Worm (Caenorhabditis elegans): ENCODE measurements around the gene tbx-9.
A peak's percentile ranks its signal among the peaks of the same experiment; 100 is the strongest.

The tbx-9 gene

DNA sequence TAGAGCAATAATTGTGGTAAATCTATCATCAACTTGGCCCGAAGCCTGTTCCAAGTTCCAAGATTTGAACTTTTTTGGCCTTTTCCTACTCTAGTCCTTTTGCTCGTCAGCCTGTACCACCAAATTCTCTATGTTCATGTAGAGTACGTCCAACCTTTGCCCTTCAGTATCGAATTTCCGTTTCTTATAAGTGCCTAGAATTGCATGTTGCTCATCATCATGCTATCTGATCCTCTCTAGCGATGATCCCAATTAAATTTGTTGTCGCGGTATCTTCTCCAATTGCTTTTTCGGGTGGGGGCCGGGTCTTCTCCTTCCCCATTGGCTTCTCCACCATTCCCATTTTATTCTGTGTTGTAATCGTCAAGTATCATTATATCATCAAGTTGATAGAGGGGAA, 47.7 kb downstream of the tbx-9 start:
- TF ChIP-seq ces-1 (GFP tag; optimal IDR thresholded peaks at IDR 0.05): no peak
- no peak for TF ChIP-seq elt-2 (tag; optimal IDR thresholded peaks at IDR 0.05)
- no peak for TF ChIP-seq mef-2 (tag; optimal IDR thresholded peaks at IDR 0.05)
- TF ChIP-seq nhr-19 (GFP tag; conservative IDR thresholded peaks at IDR 0.05): no peak
- no peak for TF ChIP-seq unc-30 (tag; optimal IDR thresholded peaks at IDR 0.05)
- TF ChIP-seq swsn-7 (tag; optimal IDR thresholded peaks at IDR 0.05): no peak
- no peak for TF ChIP-seq snu-23 (GFP tag; optimal IDR thresholded peaks at IDR 0.05)
- no peak for TF ChIP-seq unc-86 (tag; optimal IDR thresholded peaks at IDR 0.05)
- no peak for TF ChIP-seq lin-15B (tag; optimal IDR thresholded peaks at IDR 0.05)
- no peak for TF ChIP-seq dpl-1 (GFP tag; optimal IDR thresholded peaks at IDR 0.05)

DNA sequence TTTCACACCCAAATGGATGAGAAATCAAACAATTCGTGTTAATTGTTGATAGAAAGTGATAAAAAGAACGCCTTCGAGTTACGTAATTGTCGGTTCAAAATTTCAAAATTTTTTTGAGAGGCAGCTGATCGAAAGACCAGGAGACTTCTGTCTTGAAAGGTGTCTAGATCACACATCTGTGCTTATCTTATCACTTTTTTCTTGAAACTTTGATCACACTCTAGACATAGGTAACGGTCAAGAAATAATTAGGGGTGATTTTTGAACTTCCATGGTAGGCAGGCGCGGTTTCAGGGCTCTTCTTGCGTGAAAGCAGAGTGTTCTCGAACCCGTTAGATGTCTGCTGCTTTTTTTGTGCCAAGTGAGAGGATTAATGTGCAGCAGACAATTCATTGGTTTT, 48.3 kb downstream of the tbx-9 start:
- no peak for TF ChIP-seq hlh-17 (GFP tag; optimal IDR thresholded peaks at IDR 0.05; ENCODE audit: borderline replicate concordance)
- peak; percentile 72 for TF ChIP-seq nhr-85 (tag)
- TF ChIP-seq ceh-88 (GFP tag; IDR thresholded peaks at IDR 0.05): no peak
- TF ChIP-seq unc-130 (tag; optimal IDR thresholded peaks at IDR 0.05): no peak
- TF ChIP-seq elt-3 (tag; optimal IDR thresholded peaks at IDR 0.05): peak in 2 of 6 experiments; percentile 32 to 78
- no peak for TF ChIP-seq fkh-8 (tag; optimal IDR thresholded peaks at IDR 0.05)
- no peak for TF ChIP-seq alr-1 (tag; optimal IDR thresholded peaks at IDR 0.05; ENCODE audit: borderline replicate concordance)
- no peak for TF ChIP-seq nhr-76 (tag; optimal IDR thresholded peaks at IDR 0.05)
- TF ChIP-seq snpc-4 (tag; optimal IDR thresholded peaks at IDR 0.05): no peak
- no peak for TF ChIP-seq mab-9 (GFP tag; IDR thresholded peaks at IDR 0.05)

DNA sequence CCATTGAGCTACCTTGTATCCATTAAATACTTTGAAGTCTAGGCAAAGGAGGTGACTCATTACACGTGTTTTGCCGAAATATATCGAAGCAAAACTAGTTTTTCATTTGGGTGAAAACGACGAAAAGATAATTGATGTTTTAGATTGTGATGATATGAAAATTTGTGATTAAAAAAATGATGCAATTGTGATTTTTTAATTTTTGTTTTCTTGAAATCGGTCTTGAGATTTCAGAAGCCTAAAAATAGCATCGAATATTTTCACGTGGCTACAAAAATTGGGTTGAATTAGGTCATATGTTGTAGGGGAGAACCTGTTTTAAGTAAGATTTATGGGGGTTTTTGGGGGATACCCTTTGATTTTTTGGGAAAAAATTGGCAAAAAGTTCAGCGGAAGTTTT, 51.1 kb downstream of the tbx-9 start:
- peak; percentile 41; the same call in 1 of the 2 replicates for TF ChIP-seq grh-1 (GFP tag; IDR thresholded peaks at IDR 0.05)
- no peak for TF ChIP-seq nhr-90 (tag; optimal IDR thresholded peaks at IDR 0.05; ENCODE audit: poor library complexity)
- peak; percentile 9 for TF ChIP-seq lin-14 (GFP tag; optimal IDR thresholded peaks at IDR 0.05)
- TF ChIP-seq nhr-20 (tag; optimal IDR thresholded peaks at IDR 0.05): peak; percentile 53
- no peak for TF ChIP-seq zag-1 (tag; optimal IDR thresholded peaks at IDR 0.05)
- TF ChIP-seq snu-23 (GFP tag; optimal IDR thresholded peaks at IDR 0.05): peak; percentile 3
- peak in 2 of 6 experiments; percentile 20 to 59 for TF ChIP-seq elt-3 (tag; optimal IDR thresholded peaks at IDR 0.05)
- peak in 1 of 2 experiments; percentile 52 for TF ChIP-seq lin-35 (GFP tag; optimal IDR thresholded peaks at IDR 0.05)
- TF ChIP-seq vab-15 (tag; optimal IDR thresholded peaks at IDR 0.05): peak; percentile 60
- TF ChIP-seq nhr-85 (tag): peak; percentile 95
- TF ChIP-seq nhr-71 (tag; optimal IDR thresholded peaks at IDR 0.05): peak; percentile 51
- no peak for TF ChIP-seq efl-1 (optimal IDR thresholded peaks at IDR 0.05)
- TF ChIP-seq efl-1 (GFP tag; optimal IDR thresholded peaks at IDR 0.05 in 1 of 2): peak in 1 of 2 experiments; percentile 93
- no peak for TF ChIP-seq ceh-88 (GFP tag; IDR thresholded peaks at IDR 0.05)
- peak; percentile 23 for TF ChIP-seq blmp-1 (tag; optimal IDR thresholded peaks at IDR 0.05)
- no peak for TF ChIP-seq nhr-84 (tag; optimal IDR thresholded peaks at IDR 0.05)
- no peak for TF ChIP-seq mep-1 (tag; optimal IDR thresholded peaks at IDR 0.05)
